Worm (Caenorhabditis elegans) whole organism, late embryonic: ENCODE results near the gene nuo-3.

Experiments used
- ama-1 ChIP-seq: fragments of 150-350 bp; optimal IDR thresholded peaks from 2 replicates; lab custom pipeline; 2014
- ceh-19 ChIP-seq: fragments of 200-800 bp; sonication (Bioruptor generic); optimal IDR thresholded peaks from 2 replicates; lab custom pipeline; 2018; ENCODE audit warnings: mild to moderate bottlenecking, missing genetic modification characterization, missing compliant biosample characterization
- dmd-4 ChIP-seq: sonication (generic microtip); optimal IDR thresholded peaks from 2 replicates; lab custom pipeline; 2016; ENCODE audit warnings: borderline replicate concordance, missing genetic modification characterization, missing compliant biosample characterization
- hlh-30 ChIP-seq: sonication (generic microtip); optimal IDR thresholded peaks from 2 replicates; lab custom pipeline; 2017; ENCODE audit warnings: antibody characterized with exemption, missing genetic modification characterization, missing compliant biosample characterization; ENCODE audit not compliant: insufficient read depth
- ztf-16 ChIP-seq: sonication (generic microtip); optimal IDR thresholded peaks from 2 replicates; lab custom pipeline; 2017; ENCODE audit warnings: missing genetic modification characterization, missing compliant biosample characterization

DNA sequence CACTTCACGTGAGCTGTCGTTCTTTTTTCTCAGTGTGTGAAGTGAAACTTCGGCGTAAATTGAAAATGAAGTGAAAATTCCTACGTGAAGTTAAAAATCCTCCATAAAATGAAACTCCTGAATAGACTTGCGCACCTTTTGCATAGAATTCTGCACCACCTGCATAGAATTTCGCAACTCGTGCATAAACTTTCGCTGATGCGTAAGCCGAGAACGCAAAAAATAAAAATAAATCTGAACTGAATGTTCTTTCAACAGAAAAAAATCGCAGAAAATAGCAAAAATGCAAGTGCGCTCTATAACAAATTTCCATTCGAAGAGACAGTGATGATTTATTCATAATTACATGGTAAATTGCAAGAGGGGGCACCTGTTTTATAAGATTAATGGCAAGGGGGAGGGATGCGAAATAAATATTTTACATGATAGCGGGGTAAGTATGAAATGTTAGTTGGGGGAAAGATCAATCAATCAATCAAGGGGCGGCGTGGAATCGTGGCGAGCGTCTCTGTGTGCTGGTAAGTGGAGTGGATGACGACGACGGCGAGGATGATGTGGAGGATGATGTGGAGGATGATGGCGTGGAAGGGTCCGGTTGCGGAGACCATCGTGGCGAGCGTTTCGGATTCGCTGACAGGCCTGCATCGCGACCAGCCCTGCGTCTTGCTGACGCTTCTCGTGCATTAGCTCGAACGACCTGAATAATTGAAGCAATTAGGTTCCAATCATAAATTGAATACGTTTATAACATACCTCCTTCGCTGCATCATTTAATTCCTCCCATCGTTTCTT, 23.9 kb downstream of the nuo-3 start, which contains the start of gene Y57G11C.36:
- TF ChIP-seq ama-1 (lab: Kevin White, UChicago) (no peak), dmd-4 (no peak), ceh-19 (GFP tag; lab: Kevin White, UChicago) (no peak), ztf-16 (tag; lab: Kevin White, UChicago) (no peak), hlh-30 (tag; lab: Kevin White, UChicago) (no peak)
